Worm (Caenorhabditis elegans): ENCODE results near the gene mksr-1.

mksr-1 gene

DNA sequence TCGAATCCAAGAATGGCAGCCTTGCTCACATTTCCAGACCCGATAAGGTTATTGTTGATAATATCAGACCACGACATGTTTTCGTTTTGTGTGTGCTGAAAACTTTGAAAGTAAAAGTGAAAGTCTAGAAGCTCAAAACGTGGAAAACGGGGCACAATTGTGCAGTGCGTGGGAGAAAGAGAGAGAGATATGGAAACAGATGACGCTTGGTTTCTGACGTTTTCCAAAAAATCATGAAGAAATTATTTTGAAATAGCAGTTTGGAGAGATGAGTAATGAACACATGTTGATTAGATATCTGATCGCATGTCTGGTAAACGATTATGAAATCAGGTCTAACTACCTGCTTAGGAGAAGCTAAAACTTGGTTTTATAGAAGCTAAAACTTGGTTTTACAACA lies 11.6 kb upstream of the mksr-1 start, which contains the start of gene pfn-3:
Gene pfn-3 (minus strand): TSS at position 101 of the 400 bp plus-strand sequence.
- no peak for TF ChIP-seq pes-1 (GFP tag; IDR thresholded peaks at IDR 0.05)

- TF ChIP-seq ets-7 (tag; optimal IDR thresholded peaks at IDR 0.05) = no peak
- no peak for TF ChIP-seq hmg-4 (GFP tag; optimal IDR thresholded peaks at IDR 0.05)
- TF ChIP-seq ceh-36 (tag; optimal IDR thresholded peaks at IDR 0.05) = no peak
- TF ChIP-seq scrt-1 (GFP tag; IDR thresholded peaks at IDR 0.05) = no peak
- no peak for TF ChIP-seq flt-1 (GFP tag; IDR thresholded peaks at IDR 0.05)
- TF ChIP-seq hmbx-1 (tag; optimal IDR thresholded peaks at IDR 0.05) = no peak
- no peak for TF ChIP-seq tbx-37 (GFP tag; conservative IDR thresholded peaks at IDR 0.05)
- TF ChIP-seq ceh-13 (GFP tag; optimal IDR thresholded peaks at IDR 0.05) = no peak
- TF ChIP-seq F13C5.2 (tag; optimal IDR thresholded peaks at IDR 0.05) = no peak
- no peak for TF ChIP-seq sea-1 (GFP tag; conservative IDR thresholded peaks at IDR 0.05)
Observed at ce11 chrX:1072152-1072551, 3.2 kb upstream of the mksr-1 start, which contains the start of gene lim-6. TSS of gene lim-6 (plus strand) at chrX:1072452.

DNA sequence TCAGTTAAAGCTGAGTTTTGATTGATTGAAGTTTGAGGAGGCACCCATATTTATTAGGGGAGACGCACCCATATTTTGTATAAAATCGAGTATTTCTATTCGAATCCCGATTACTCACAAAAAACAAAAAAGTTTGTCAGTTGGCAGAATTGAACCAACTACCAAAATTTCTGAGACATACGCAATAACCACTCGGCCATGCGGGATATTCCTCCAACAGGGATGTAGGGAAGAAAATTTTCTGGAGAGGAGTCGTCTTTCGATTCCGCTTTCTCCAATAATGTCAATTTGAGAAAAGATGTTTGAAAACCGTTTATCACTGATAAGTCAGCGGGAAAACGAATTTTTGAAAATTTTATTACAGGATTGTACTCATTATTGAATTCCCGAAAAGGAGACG lies 1.7 kb upstream of the mksr-1 start:
- TF ChIP-seq tbx-37 (GFP tag; conservative IDR thresholded peaks at IDR 0.05) = peak; percentile 48; the same call in 1 of the 2 replicates

DNA sequence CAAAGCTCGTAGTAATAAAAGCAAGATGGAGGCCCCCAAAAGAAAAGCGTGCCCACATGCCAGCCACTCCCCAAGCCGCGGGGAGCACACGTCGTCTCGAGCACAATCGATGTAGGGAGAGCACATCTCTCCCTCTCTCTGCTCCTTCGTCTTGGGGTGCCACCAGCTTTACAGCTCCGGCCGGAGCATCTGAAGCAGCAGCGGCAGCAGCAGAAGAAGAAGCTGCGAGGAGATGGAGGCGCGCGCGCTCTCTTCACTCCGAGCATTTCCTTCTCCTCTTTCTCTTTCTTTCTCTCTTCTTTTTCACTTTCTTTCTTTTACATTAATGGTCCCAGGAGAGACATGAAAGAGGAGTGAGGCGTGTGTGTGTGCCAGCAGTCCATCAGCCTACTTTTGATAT lies 4.9 kb downstream of the mksr-1 start:
- TF ChIP-seq flt-1 (GFP tag; IDR thresholded peaks at IDR 0.05) = no peak
- TF ChIP-seq F13C5.2 (tag; optimal IDR thresholded peaks at IDR 0.05) = peak; percentile 45
- no peak for TF ChIP-seq B0310.2 (tag; optimal IDR thresholded peaks at IDR 0.05)
- TF ChIP-seq tbx-11 (GFP tag; IDR thresholded peaks at IDR 0.05) = no peak
- no peak for TF ChIP-seq hnd-1 (tag; optimal IDR thresholded peaks at IDR 0.05)
- no peak for TF ChIP-seq tra-4 (tag; optimal IDR thresholded peaks at IDR 0.05)
- TF ChIP-seq hmg-4 (GFP tag; optimal IDR thresholded peaks at IDR 0.05) = peak; percentile 40

ce11 chrX:1062403-1063073 lies 6.4 kb downstream of the mksr-1 start, which contains the start of gene unc-1:
TSS of gene unc-1 (minus strand) at chrX:1062453.
- TF ChIP-seq scrt-1 (GFP tag; IDR thresholded peaks at IDR 0.05) = 0 out of 2 replicates have a peak, but pooled peaks have one; percentile 20
- no peak for TF ChIP-seq tbx-11 (GFP tag; IDR thresholded peaks at IDR 0.05)

DNA sequence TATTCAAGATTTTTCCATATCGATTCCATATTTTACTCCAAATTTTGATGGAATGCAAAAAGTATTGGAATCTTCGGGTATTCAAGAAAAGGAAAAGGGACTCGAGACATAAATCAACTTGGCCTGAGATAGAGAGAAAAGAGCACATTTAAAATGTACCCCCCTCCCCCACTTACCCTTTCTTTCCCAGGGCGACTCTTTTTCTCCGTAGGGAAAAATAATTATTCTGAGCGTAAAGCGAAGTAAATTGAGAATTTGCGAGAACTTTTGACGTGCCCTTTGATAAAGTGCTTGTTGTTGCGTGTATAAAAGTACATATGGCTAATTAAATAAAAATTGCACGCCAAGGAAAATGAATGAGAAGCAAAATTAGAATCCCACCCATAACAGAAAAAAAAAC lies 8.2 kb downstream of the mksr-1 start:
- TF ChIP-seq B0310.2 (tag; optimal IDR thresholded peaks at IDR 0.05) (no peak), sea-1 (GFP tag; conservative IDR thresholded peaks at IDR 0.05) (no peak), ets-7 (tag; optimal IDR thresholded peaks at IDR 0.05) (no peak), aly-1 (tag; optimal IDR thresholded peaks at IDR 0.05) (no peak), scrt-1 (GFP tag; IDR thresholded peaks at IDR 0.05) (no peak)

DNA sequence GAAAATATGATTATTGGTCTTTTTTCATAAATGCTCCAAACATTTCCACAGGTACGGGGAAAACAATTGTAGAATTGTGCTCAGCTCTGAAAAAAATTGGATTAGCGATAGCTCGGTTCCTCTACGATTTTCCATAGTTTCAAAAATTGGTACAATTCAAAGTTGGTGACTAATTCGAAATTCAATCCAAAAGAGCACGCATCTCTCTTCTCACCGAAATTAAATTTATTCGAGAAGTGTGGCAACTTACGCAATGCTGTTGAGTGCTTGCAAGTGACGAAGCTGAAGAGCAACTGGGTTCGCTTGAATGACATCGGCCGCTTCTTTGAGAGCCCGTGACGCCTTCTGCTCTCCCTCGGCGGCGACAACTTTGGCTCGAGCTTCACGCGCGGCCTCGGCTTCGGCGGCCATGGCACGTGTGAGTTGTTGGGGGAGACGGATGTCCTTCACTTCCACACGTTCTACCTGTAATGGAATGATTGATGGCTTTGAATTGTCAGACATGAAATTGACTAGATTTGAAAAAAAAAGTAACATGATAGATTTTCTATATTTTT lies 11.0 kb downstream of the mksr-1 start:
- TF ChIP-seq ama-1 (optimal IDR thresholded peaks at IDR 0.05) (no peak), tra-4 (tag; optimal IDR thresholded peaks at IDR 0.05) (no peak), ceh-13 (GFP tag; optimal IDR thresholded peaks at IDR 0.05) (no peak), pes-1 (GFP tag; IDR thresholded peaks at IDR 0.05) (no peak), ets-7 (tag; optimal IDR thresholded peaks at IDR 0.05) (no peak), sea-1 (GFP tag; conservative IDR thresholded peaks at IDR 0.05) (no peak), flt-1 (GFP tag; IDR thresholded peaks at IDR 0.05) (no peak)

ce11 chrX:1053929-1054328 lies 15.0 kb downstream of the mksr-1 start, which contains the start of gene ncs-3:
TSS of gene ncs-3 (plus strand) at chrX:1054081.
- TF ChIP-seq pes-1 (GFP tag; IDR thresholded peaks at IDR 0.05) (no peak), hmg-4 (GFP tag; optimal IDR thresholded peaks at IDR 0.05) (no peak), hnd-1 (tag; optimal IDR thresholded peaks at IDR 0.05) (no peak), hmbx-1 (tag; optimal IDR thresholded peaks at IDR 0.05) (no peak), flt-1 (GFP tag; IDR thresholded peaks at IDR 0.05) (no peak), B0310.2 (tag; optimal IDR thresholded peaks at IDR 0.05) (no peak), scrt-1 (GFP tag; IDR thresholded peaks at IDR 0.05) (no peak), ceh-13 (GFP tag; optimal IDR thresholded peaks at IDR 0.05) (no peak), aly-1 (tag; optimal IDR thresholded peaks at IDR 0.05) (no peak), ceh-36 (tag; optimal IDR thresholded peaks at IDR 0.05) (no peak), ets-7 (tag; optimal IDR thresholded peaks at IDR 0.05) (no peak), tra-4 (tag; optimal IDR thresholded peaks at IDR 0.05) (no peak), sea-1 (GFP tag; conservative IDR thresholded peaks at IDR 0.05) (no peak), ama-1 (optimal IDR thresholded peaks at IDR 0.05) (no peak), tbx-11 (GFP tag; IDR thresholded peaks at IDR 0.05) (no peak), F13C5.2 (tag; optimal IDR thresholded peaks at IDR 0.05) (no peak), tbx-37 (GFP tag; conservative IDR thresholded peaks at IDR 0.05) (no peak)

DNA sequence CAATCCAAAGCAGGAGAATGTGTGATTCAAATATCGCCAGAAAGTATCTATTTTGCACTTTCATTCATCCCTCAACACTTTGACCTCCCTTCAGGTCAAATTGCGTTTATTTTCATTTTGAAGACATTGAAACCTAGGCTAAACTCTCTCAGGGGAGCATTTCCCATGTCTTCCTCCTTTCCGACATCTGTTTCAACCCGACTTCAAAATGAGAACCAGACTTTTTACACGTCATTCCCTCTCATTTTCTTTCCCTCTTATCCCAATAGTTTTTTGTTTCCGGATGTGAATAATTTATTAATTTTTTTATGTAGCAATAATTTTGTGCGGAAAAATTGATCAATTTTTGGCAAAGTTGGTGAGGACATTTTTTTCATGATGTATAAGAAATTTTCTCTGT lies 16.0 kb downstream of the mksr-1 start:
- TF ChIP-seq ceh-13 (GFP tag; optimal IDR thresholded peaks at IDR 0.05) (no peak), hmg-4 (GFP tag; optimal IDR thresholded peaks at IDR 0.05) (no peak), ets-7 (tag; optimal IDR thresholded peaks at IDR 0.05) (no peak), scrt-1 (GFP tag; IDR thresholded peaks at IDR 0.05) (no peak), B0310.2 (tag; optimal IDR thresholded peaks at IDR 0.05) (no peak), tra-4 (tag; optimal IDR thresholded peaks at IDR 0.05) (no peak), ceh-36 (tag; optimal IDR thresholded peaks at IDR 0.05) (no peak), hnd-1 (tag; optimal IDR thresholded peaks at IDR 0.05) (no peak), F13C5.2 (tag; optimal IDR thresholded peaks at IDR 0.05) (no peak)
